Worm (Caenorhabditis elegans): ENCODE data around the gene R08F11.1.

Gene R08F11.1

DNA sequence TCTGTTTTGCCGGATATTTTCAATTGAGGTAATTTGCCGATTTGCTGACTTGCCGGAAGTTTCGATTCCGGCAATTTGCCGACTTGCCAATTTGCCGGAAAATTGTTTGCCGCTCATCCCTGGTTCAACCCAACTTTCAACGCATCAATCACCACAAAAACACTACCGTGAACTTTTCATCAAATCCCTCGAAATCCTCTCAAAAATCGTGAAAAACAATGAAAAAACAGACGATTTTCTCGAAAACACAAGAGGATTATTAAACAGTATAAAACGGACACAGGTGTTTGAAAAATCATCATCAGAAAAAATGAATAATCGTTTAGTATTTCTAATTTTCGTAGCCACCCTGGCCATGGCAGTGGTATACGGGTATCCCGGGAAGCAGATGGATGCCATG lies 17.1 kb downstream of the R08F11.1 start, which contains the start of gene Y39H10A.1:
TSS of gene Y39H10A.1 (plus strand) at position 301 of the 400 bp plus-strand sequence.
- TF ChIP-seq ZK546.5 (tag; optimal IDR thresholded peaks at IDR 0.05) (no peak), elt-3 (tag; optimal IDR thresholded peaks at IDR 0.05) (no peak), pqm-1 (tag; optimal IDR thresholded peaks at IDR 0.05) (no peak), mml-1 (tag; optimal IDR thresholded peaks at IDR 0.05) (no peak), ztf-4 (tag; optimal IDR thresholded peaks at IDR 0.05) (no peak), sea-2 (GFP tag; optimal IDR thresholded peaks at IDR 0.05) (no peak), pha-4 (tag; optimal IDR thresholded peaks at IDR 0.05) (no peak), lsy-12 (tag; optimal IDR thresholded peaks at IDR 0.05) (no peak), nhr-11 (tag; optimal IDR thresholded peaks at IDR 0.05) (no peak), tbx-2 (tag; optimal IDR thresholded peaks at IDR 0.05) (no peak), lin-15B (tag; optimal IDR thresholded peaks at IDR 0.05) (no peak), nhr-25 (tag; optimal IDR thresholded peaks at IDR 0.05) (no peak), nhr-12 (tag; optimal IDR thresholded peaks at IDR 0.05) (no peak), nhr-28 (tag; optimal IDR thresholded peaks at IDR 0.05) (no peak)

- no peak for TF ChIP-seq ama-1 (optimal IDR thresholded peaks at IDR 0.05)
- TF ChIP-seq elt-3 (tag; optimal IDR thresholded peaks at IDR 0.05) = no peak
- no peak for TF ChIP-seq fos-1 (tag; optimal IDR thresholded peaks at IDR 0.05)
- TF ChIP-seq nhr-23 (tag; optimal IDR thresholded peaks at IDR 0.05) = no peak
- no peak for TF ChIP-seq unc-39 (tag; optimal IDR thresholded peaks at IDR 0.05)
- no peak for TF ChIP-seq elt-1 (tag; optimal IDR thresholded peaks at IDR 0.05)
- TF ChIP-seq lin-15B (tag; optimal IDR thresholded peaks at IDR 0.05) = no peak
- no peak for TF ChIP-seq nfya-1 (tag; optimal IDR thresholded peaks at IDR 0.05; ENCODE audit: insufficient read depth)
- no peak for TF ChIP-seq aly-2 (tag; optimal IDR thresholded peaks at IDR 0.05)
- no peak for TF ChIP-seq lsy-12 (tag; optimal IDR thresholded peaks at IDR 0.05)
- no peak for TF ChIP-seq ztf-11 (tag; optimal IDR thresholded peaks at IDR 0.05)
These were observed 22.2 kb downstream of the R08F11.1 start for ce11 chrV:3761829-3762228.

- no peak for TF ChIP-seq nhr-67 (tag; optimal IDR thresholded peaks at IDR 0.05)
- no peak for TF ChIP-seq snpc-4 (tag; optimal IDR thresholded peaks at IDR 0.05)
- no peak for TF ChIP-seq elt-2 (tag; optimal IDR thresholded peaks at IDR 0.05)
These were observed 23.2 kb downstream of the R08F11.1 start, which contains the start of gene oac-55 for ce11 chrV:3760839-3761238. Gene oac-55 (plus strand): TSS chrV:3761139.

DNA sequence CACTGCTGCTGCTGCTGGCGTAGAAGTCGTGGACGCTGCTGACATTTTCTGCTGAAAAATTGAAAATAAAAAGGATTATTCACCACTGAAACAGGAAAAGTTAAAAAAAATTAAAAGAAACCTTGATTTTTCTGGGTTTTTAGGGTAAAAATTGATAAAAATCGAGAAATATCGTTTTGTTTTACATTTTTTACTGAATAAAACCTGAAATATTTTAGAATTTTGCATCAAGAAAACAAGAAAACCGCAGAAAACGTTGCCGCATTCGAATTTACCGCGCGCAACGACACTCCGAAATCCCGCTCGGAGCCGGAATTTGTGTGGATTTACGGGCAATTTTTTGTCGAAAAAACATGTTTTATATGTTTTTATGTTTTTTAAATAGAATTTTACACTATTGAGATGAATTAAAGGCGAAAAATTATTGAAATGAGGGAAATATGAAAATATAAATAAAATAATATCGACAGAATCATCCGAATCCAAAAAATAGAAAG lies 24.6 kb downstream of the R08F11.1 start, which contains the start of gene chk-1:
TSS of gene chk-1 (minus strand) at position 51 of the 497 bp plus-strand sequence.
- no peak for TF ChIP-seq nhr-76 (tag; optimal IDR thresholded peaks at IDR 0.05)
- TF ChIP-seq elt-1 (tag; optimal IDR thresholded peaks at IDR 0.05) = no peak
- no peak for TF ChIP-seq aly-2 (tag; optimal IDR thresholded peaks at IDR 0.05)
- no peak for TF ChIP-seq elt-3 (tag; optimal IDR thresholded peaks at IDR 0.05)
- no peak for TF ChIP-seq egl-27 (tag; optimal IDR thresholded peaks at IDR 0.05)
- no peak for TF ChIP-seq eor-1 (tag; optimal IDR thresholded peaks at IDR 0.05)
- TF ChIP-seq lin-15B (tag; optimal IDR thresholded peaks at IDR 0.05) = peak; percentile 83
- peak; percentile 15 for TF ChIP-seq fkh-10 (GFP tag; optimal IDR thresholded peaks at IDR 0.05)
- TF ChIP-seq snpc-4 (tag; optimal IDR thresholded peaks at IDR 0.05) = peak; percentile 59
- no peak for TF ChIP-seq nhr-28 (tag; optimal IDR thresholded peaks at IDR 0.05)
- peak; percentile 30 for TF ChIP-seq pqm-1 (tag; optimal IDR thresholded peaks at IDR 0.05)
- TF ChIP-seq lin-39 (tag; optimal IDR thresholded peaks at IDR 0.05) = peak; percentile 15
- TF ChIP-seq nhr-25 (tag; optimal IDR thresholded peaks at IDR 0.05) = peak; percentile 37
- no peak for TF ChIP-seq nhr-43 (tag; optimal IDR thresholded peaks at IDR 0.05; ENCODE audit: poor library complexity, severe bottlenecking)
- no peak for TF ChIP-seq mdl-1 (tag; optimal IDR thresholded peaks at IDR 0.05)
- no peak for TF ChIP-seq ztf-11 (tag; optimal IDR thresholded peaks at IDR 0.05)
- no peak for TF ChIP-seq ceh-9 (tag; optimal IDR thresholded peaks at IDR 0.05)
- TF ChIP-seq nhr-23 (tag; optimal IDR thresholded peaks at IDR 0.05) = peak; percentile 70
- TF ChIP-seq nhr-237 (tag; optimal IDR thresholded peaks at IDR 0.05) = no peak
- TF ChIP-seq unc-39 (tag; optimal IDR thresholded peaks at IDR 0.05) = no peak
- TF ChIP-seq ceh-28 (tag; optimal IDR thresholded peaks at IDR 0.05) = no peak
- TF ChIP-seq R02D3.7 (tag; optimal IDR thresholded peaks at IDR 0.05) = peak; percentile 96
- TF ChIP-seq egl-5 (tag; optimal IDR thresholded peaks at IDR 0.05) = peak; percentile 56
- TF ChIP-seq ceh-16 (tag; optimal IDR thresholded peaks at IDR 0.05) = no peak
- no peak for TF ChIP-seq hmg-11 (tag; optimal IDR thresholded peaks at IDR 0.05)
- no peak for TF ChIP-seq ama-1 (optimal IDR thresholded peaks at IDR 0.05)

Data from whole organism, L3 larva.